Fruit fly (Drosophila melanogaster): ENCODE results near the gene CG14221.

The CG14221 gene

DNA sequence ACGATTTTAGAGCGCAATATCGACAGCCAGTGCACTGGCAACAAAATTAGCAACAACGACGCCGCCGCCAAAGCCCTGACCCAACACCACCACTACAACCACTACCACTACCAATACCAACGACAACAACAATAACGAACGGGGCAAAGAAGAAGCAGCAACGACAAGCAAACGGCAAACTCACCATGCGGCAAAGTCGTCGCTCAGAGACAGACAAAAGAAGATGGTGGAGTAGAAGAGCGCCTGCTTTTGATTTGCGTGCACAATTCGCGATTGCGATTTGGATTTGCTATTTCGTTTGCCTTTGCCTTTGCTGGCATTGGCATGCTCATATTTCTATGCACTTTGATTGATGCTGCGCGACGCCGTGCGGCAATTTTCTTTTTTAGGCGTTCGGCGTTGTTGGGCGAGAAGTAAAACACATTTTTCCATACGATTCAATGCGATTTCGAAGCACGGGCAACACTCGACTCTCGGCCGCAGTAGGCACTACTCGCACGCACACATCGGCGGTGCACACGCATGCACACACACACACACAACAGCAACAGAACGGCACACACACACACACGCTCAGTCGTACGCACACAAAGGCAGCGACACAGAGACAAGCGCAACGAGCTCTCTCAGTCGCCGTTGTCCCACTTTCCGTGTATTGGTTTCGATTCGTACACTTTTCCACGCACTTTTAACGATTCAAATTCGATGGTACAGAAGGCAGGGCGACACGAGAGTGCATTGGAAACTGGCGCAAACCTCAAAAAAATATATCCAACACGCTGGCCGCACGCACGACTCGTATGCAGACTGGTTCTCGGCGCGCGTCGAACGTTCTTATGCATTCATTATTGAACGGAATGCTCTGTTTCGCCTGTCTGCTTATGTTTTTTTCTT lies 16.6 kb upstream of the CG14221 start (continued):
- no peak for TF ChIP-seq CG10669 (GFP tag; optimal IDR thresholded peaks at IDR 0.05)
- TF ChIP-seq fkh (GFP tag; optimal IDR thresholded peaks at IDR 0.05): no peak
- no peak for TF ChIP-seq Hr39 (GFP tag; optimal IDR thresholded peaks at IDR 0.05)
- TF ChIP-seq Eip93F (GFP tag; optimal IDR thresholded peaks at IDR 0.05): no peak

DNA sequence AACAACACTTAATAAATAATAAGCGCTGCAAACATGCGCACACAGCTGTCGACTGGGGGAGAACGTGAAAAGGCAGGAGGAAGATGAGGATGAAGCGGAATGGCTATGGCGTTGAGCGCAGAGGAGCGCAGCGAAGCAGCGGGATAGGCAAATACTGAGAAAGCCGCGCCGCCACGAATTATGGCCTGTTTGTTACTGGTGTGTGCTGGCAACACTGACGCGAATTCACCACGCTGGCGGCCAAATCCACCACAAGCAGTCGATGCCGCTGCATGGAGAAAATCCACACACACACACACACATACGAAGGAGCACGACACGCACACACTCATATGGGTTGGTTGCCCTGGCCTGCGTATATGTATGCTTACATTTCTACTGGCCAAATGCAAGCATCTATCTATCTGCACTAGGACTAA lies 16.0 kb upstream of the CG14221 start:
- TF ChIP-seq CG4318 (GFP tag; optimal IDR thresholded peaks at IDR 0.05) (no peak), CG16779 (tag; optimal IDR thresholded peaks at IDR 0.05) (no peak), Sox14 (GFP tag; optimal IDR thresholded peaks at IDR 0.05) (peak; percentile 12), CG11294 (GFP tag; IDR thresholded peaks at IDR 0.05) (no peak), Hr39 (GFP tag; optimal IDR thresholded peaks at IDR 0.05) (no peak), CG1621 (tag; optimal IDR thresholded peaks at IDR 0.05) (peak; percentile 30), Eip75B (GFP tag; optimal IDR thresholded peaks at IDR 0.05) (no peak), spab (GFP tag; optimal IDR thresholded peaks at IDR 0.05) (no peak), CG3919 (GFP tag; optimal IDR thresholded peaks at IDR 0.05) (peak; percentile 13), esn (GFP tag; optimal IDR thresholded peaks at IDR 0.05) (peak; percentile 31), CG34406 (GFP tag; optimal IDR thresholded peaks at IDR 0.05) (no peak), CG8319 (GFP tag; optimal IDR thresholded peaks at IDR 0.05) (no peak), salr (GFP tag; optimal IDR thresholded peaks at IDR 0.05) (no peak), topi (GFP tag; optimal IDR thresholded peaks at IDR 0.05) (peak; percentile 3), ss (GFP tag; optimal IDR thresholded peaks at IDR 0.05) (peak; percentile 16 to 58), CG11762 (GFP tag; optimal IDR thresholded peaks at IDR 0.05; ENCODE audit: insufficient read depth) (no peak), fd59A (GFP tag; optimal IDR thresholded peaks at IDR 0.05) (no peak), CG11902 (GFP tag; optimal IDR thresholded peaks at IDR 0.05) (no peak), Ets96B (tag; optimal IDR thresholded peaks at IDR 0.05) (no peak), eg (GFP tag; IDR thresholded peaks at IDR 0.05) (peak; percentile 45; the same call in 1 of the 3 replicates), cyc (GFP tag; optimal IDR thresholded peaks at IDR 0.05) (peak; percentile 8), vri (GFP tag; optimal IDR thresholded peaks at IDR 0.05) (peak; percentile 35), CG3032 (tag; optimal IDR thresholded peaks at IDR 0.05) (peak; percentile 6), Eip78C (GFP tag) (peak; percentile 57), CG32006 (GFP tag; optimal IDR thresholded peaks at IDR 0.05) (no peak), Hr38 (GFP tag; optimal IDR thresholded peaks at IDR 0.05) (no peak), CG15336 (GFP tag; IDR thresholded peaks at IDR 0.05) (0 out of 2 replicates have a peak, but pooled peaks have one; percentile 12), CG10669 (GFP tag; optimal IDR thresholded peaks at IDR 0.05) (no peak), CG6163 (GFP tag; IDR thresholded peaks at IDR 0.05) (peak; percentile 48; the same call in 2 of the 3 replicates), fkh (GFP tag; optimal IDR thresholded peaks at IDR 0.05) (peak; percentile 30), CG31627 (GFP tag; optimal IDR thresholded peaks at IDR 0.05) (no peak), CG6854 (GFP tag; optimal IDR thresholded peaks at IDR 0.05) (peak; percentile 22), lz (GFP tag; optimal IDR thresholded peaks at IDR 0.05) (peak; percentile 16), fd85E (GFP tag; optimal IDR thresholded peaks at IDR 0.05) (no peak), net (GFP tag; optimal IDR thresholded peaks at IDR 0.05) (peak; percentile 43), CG6792 (GFP tag; optimal IDR thresholded peaks at IDR 0.05) (no peak), svp (GFP tag) (no peak)

DNA sequence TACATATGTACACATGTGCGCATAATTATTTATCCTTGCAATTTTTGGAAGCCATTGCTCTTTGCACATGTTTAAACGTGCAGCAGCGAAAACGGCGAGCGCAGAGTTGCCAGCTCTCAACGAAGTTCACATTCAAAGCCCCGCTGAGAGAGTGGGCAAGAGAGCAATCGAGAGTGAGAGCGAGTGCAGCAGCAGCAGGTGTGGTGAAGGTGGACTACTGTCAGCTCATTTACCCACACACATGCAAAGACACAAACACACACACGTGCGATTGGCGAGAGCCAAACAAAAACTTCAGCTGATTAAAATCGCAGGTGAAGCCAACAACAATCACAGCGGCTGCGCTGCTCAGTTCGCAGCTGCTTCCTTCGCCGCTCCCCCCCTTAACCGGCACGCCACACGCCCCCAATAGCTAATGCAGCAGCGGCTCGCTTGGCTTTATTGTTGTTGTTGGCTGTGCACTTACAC lies 10.4 kb upstream of the CG14221 start:
- TF ChIP-seq CG11294 (GFP tag; IDR thresholded peaks at IDR 0.05): no peak
- no peak for TF ChIP-seq Hr38 (GFP tag; optimal IDR thresholded peaks at IDR 0.05)
- TF ChIP-seq Sox14 (GFP tag; optimal IDR thresholded peaks at IDR 0.05): peak; percentile 14
- no peak for TF ChIP-seq cyc (GFP tag; optimal IDR thresholded peaks at IDR 0.05)
- no peak for TF ChIP-seq dsx (GFP tag; optimal IDR thresholded peaks at IDR 0.05; ENCODE audit: poor library complexity, severe bottlenecking)
- TF ChIP-seq Eip78C (GFP tag): peak; percentile 63
- no peak for TF ChIP-seq Ets21C (GFP tag; optimal IDR thresholded peaks at IDR 0.05)
- no peak for TF ChIP-seq CG11762 (GFP tag; optimal IDR thresholded peaks at IDR 0.05; ENCODE audit: insufficient read depth)
- TF ChIP-seq eg (GFP tag; IDR thresholded peaks at IDR 0.05): no peak
- no peak for TF ChIP-seq CG16779 (tag; optimal IDR thresholded peaks at IDR 0.05)
- no peak for TF ChIP-seq Gug (GFP tag; IDR thresholded peaks at IDR 0.05)
- TF ChIP-seq svp (GFP tag): no peak
- TF ChIP-seq CG3032 (tag; optimal IDR thresholded peaks at IDR 0.05): no peak
- TF ChIP-seq Eip75B (GFP tag; optimal IDR thresholded peaks at IDR 0.05): no peak
- no peak for TF ChIP-seq Hr4 (GFP tag; optimal IDR thresholded peaks at IDR 0.05)
- TF ChIP-seq Smox (GFP tag; optimal IDR thresholded peaks at IDR 0.05): no peak
- TF ChIP-seq ss (GFP tag; optimal IDR thresholded peaks at IDR 0.05): no peak
- TF ChIP-seq achi (GFP tag; optimal IDR thresholded peaks at IDR 0.05): no peak
- TF ChIP-seq CG6163 (GFP tag; IDR thresholded peaks at IDR 0.05): no peak; the same call in 2 of the 3 replicates
- TF ChIP-seq CG8319 (GFP tag; optimal IDR thresholded peaks at IDR 0.05): no peak
- TF ChIP-seq CG15336 (GFP tag; IDR thresholded peaks at IDR 0.05): peak; percentile 32; the same call in 1 of the 2 replicates
- no peak for TF ChIP-seq CG3919 (GFP tag; optimal IDR thresholded peaks at IDR 0.05)
- no peak for TF ChIP-seq CG32006 (GFP tag; optimal IDR thresholded peaks at IDR 0.05)
- no peak for TF ChIP-seq acj6 (GFP tag; optimal IDR thresholded peaks at IDR 0.05)
